Worm (Caenorhabditis elegans) whole organism, young adult: ENCODE results near the gene srx-29.

ENCODE experiments used
- nfyb-1 ChIP-seq: fragments of 200-800 bp; sonication (Bioruptor generic); IDR thresholded peaks from 2 replicates; pipeline ENCODE4 v1.3.6; 2022; ENCODE audit warnings: missing genetic modification reagents, missing genetic modification characterization, missing compliant biosample characterization
- unc-62 ChIP-seq: fragments of 150-350 bp; optimal IDR thresholded peaks from 2 replicates; lab custom pipeline; 2014; ENCODE audit warnings: missing biosample characterization, missing genetic modification reagents, missing genetic modification characterization

- TF ChIP-seq nfyb-1 (GFP tag; lab: Robert Waterston, UW) = no peak
- no peak for TF ChIP-seq unc-62
These were observed 12.4 kb downstream of the srx-29 start, which contains the start of gene nhr-196 for ce11 chrV:15685599-15685998.
